Worm (Caenorhabditis elegans) whole organism, L1 larva: Measurements from ENCODE around the gene srg-65.

ENCODE experiments used
- C04F5.9 ChIP-seq: sonication (generic microtip); optimal IDR thresholded peaks from 2 replicates; lab custom pipeline; 2016; ENCODE audit warnings: missing genetic modification characterization, missing compliant biosample characterization
- C16A3.4 ChIP-seq: fragments of 150-350 bp; optimal IDR thresholded peaks from 2 replicates; lab custom pipeline; 2014; ENCODE audit warnings: missing biosample characterization, missing genetic modification characterization
- Y116A8C.19 ChIP-seq: sonication (generic microtip); optimal IDR thresholded peaks from 2 replicates; lab custom pipeline; 2016; ENCODE audit warnings: missing compliant biosample characterization, missing genetic modification characterization, borderline replicate concordance
- aha-1 ChIP-seq: fragments of 150-350 bp; optimal IDR thresholded peaks from 2 replicates; lab custom pipeline; 2014; ENCODE audit warnings: missing biosample characterization, missing genetic modification characterization
- ama-1 ChIP-seq: fragments of 150-350 bp; optimal IDR thresholded peaks from 2 replicates; lab custom pipeline; 2014
- ceh-8 ChIP-seq: fragments of 200-800 bp; sonication (Bioruptor generic); optimal IDR thresholded peaks from 2 replicates; lab custom pipeline; 2018; ENCODE audit warnings: mild to moderate bottlenecking, missing genetic modification characterization, moderate library complexity, missing compliant biosample characterization
- ceh-82 ChIP-seq, 3 experiments: fragments of 150-350 bp in 1 of 3; sonication (generic microtip) in 2 of 3; optimal IDR thresholded peaks; 2 replicates each; lab custom pipeline; 2014 to 2017; ENCODE audit warnings: missing biosample characterization in 3 of 3, missing genetic modification characterization in 3 of 3
- ceh-88 ChIP-seq: fragments of 200-800 bp; sonication (Bioruptor generic); IDR thresholded peaks from 2 replicates; pipeline ENCODE4 v1.3.6; 2022; ENCODE audit warnings: missing genetic modification characterization, missing compliant biosample characterization
- dsc-1 ChIP-seq: sonication (generic microtip); optimal IDR thresholded peaks from 2 replicates; lab custom pipeline; 2016; ENCODE audit warnings: mild to moderate bottlenecking, missing genetic modification characterization, missing compliant biosample characterization
- egl-13 ChIP-seq: sonication (generic microtip); optimal IDR thresholded peaks from 2 replicates; lab custom pipeline; 2016; ENCODE audit warnings: missing genotype, missing genetic modification reagents, missing genetic modification characterization, missing compliant biosample characterization
- ets-5 ChIP-seq: fragments of 200-800 bp; sonication (Bioruptor generic); IDR thresholded peaks from 2 replicates; pipeline ENCODE4 v1.3.6; 2022; ENCODE audit warnings: missing genetic modification characterization, missing compliant biosample characterization
- fkh-8 ChIP-seq: sonication (generic microtip); optimal IDR thresholded peaks from 2 replicates; lab custom pipeline; 2016; ENCODE audit warnings: mild to moderate bottlenecking, missing genetic modification characterization, missing compliant biosample characterization
- fos-1 ChIP-seq: fragments of 150-350 bp; optimal IDR thresholded peaks from 2 replicates; lab custom pipeline; 2014; ENCODE audit warnings: missing biosample characterization, missing genetic modification characterization
- hlh-4 ChIP-seq: sonication (generic microtip); optimal IDR thresholded peaks from 2 replicates; lab custom pipeline; 2016; ENCODE audit warnings: mild to moderate bottlenecking, missing genetic modification characterization, missing compliant biosample characterization
- hpl-2 ChIP-seq: fragments of 150-350 bp; optimal IDR thresholded peaks from 2 replicates; lab custom pipeline; 2014; ENCODE audit warnings: missing biosample characterization, missing genetic modification reagents, missing genetic modification characterization
- isw-1 ChIP-seq: fragments of 200-800 bp; sonication (Bioruptor generic); IDR thresholded peaks from 2 replicates; pipeline ENCODE4 v1.3.6; 2022; ENCODE audit warnings: missing genetic modification characterization, missing compliant biosample characterization
- jun-1 ChIP-seq: fragments of 150-350 bp; optimal IDR thresholded peaks from 2 replicates; lab custom pipeline; 2014; ENCODE audit warnings: missing biosample characterization, missing genetic modification reagents, missing genetic modification characterization
- lin-13 ChIP-seq: fragments of 150-350 bp; optimal IDR thresholded peaks from 2 replicates; lab custom pipeline; 2014; ENCODE audit warnings: missing biosample characterization, missing genetic modification reagents, missing genetic modification characterization
- lin-15B ChIP-seq: fragments of 150-350 bp; sonication (generic microtip); optimal IDR thresholded peaks from 3 replicates; lab custom pipeline; 2014; ENCODE audit warnings: missing biosample characterization, missing genetic modification characterization
- lin-35 ChIP-seq, 2 experiments: fragments of 150-350 bp; optimal IDR thresholded peaks; 2 replicates each; lab custom pipeline; 2014; ENCODE audit warnings: missing biosample characterization in 2 of 2, missing genetic modification characterization in 2 of 2, missing genetic modification reagents in 2 of 2
- lsy-2 ChIP-seq, 2 experiments: fragments of 150-350 bp; optimal IDR thresholded peaks; 2 replicates each; lab custom pipeline; 2014; ENCODE audit warnings: missing biosample characterization in 2 of 2, missing genetic modification characterization in 2 of 2
- mdl-1 ChIP-seq, 2 experiments: fragments of 150-350 bp; optimal IDR thresholded peaks; 2 replicates each; lab custom pipeline; 2014 to 2017; ENCODE audit warnings: missing biosample characterization in 2 of 2, missing genetic modification characterization in 2 of 2, inconsistent platforms in 1 of 2
- nhr-28 ChIP-seq: fragments of 150-350 bp; optimal IDR thresholded peaks from 2 replicates; lab custom pipeline; 2014; ENCODE audit warnings: missing biosample characterization, missing genetic modification characterization
- nhr-47 ChIP-seq: sonication (generic microtip); optimal IDR thresholded peaks from 2 replicates; lab custom pipeline; 2016; ENCODE audit warnings: mild to moderate bottlenecking, missing genetic modification characterization, moderate library complexity, missing compliant biosample characterization
- nhr-76 ChIP-seq: sonication (generic microtip); optimal IDR thresholded peaks from 2 replicates; lab custom pipeline; 2017; ENCODE audit warnings: missing biosample characterization, missing genetic modification characterization
- nhr-85 ChIP-seq: sonication (generic microtip); peaks from one replicate; lab custom pipeline; 2016; ENCODE audit warnings: missing genetic modification characterization, inconsistent platforms, missing compliant biosample characterization
- pax-3 ChIP-seq: fragments of 200-800 bp; sonication (Bioruptor generic); optimal IDR thresholded peaks from 2 replicates; lab custom pipeline; 2018; ENCODE audit warnings: mild to moderate bottlenecking, missing genetic modification characterization, moderate library complexity, missing compliant biosample characterization
- rnt-1 ChIP-seq: sonication (generic microtip); optimal IDR thresholded peaks from 2 replicates; lab custom pipeline; 2016; ENCODE audit warnings: mild to moderate bottlenecking, missing genetic modification characterization, moderate library complexity, missing compliant biosample characterization
- snu-23 ChIP-seq: sonication (generic microtip); optimal IDR thresholded peaks from 2 replicates; lab custom pipeline; 2016; ENCODE audit warnings: missing genetic modification characterization, missing compliant biosample characterization
- sptf-1 ChIP-seq: fragments of 150-350 bp; optimal IDR thresholded peaks from 2 replicates; lab custom pipeline; 2014; ENCODE audit warnings: missing biosample characterization, missing genetic modification characterization
- sup-37 ChIP-seq: fragments of 200-800 bp; sonication (Bioruptor generic); optimal IDR thresholded peaks from 2 replicates; lab custom pipeline; 2018; ENCODE audit warnings: mild to moderate bottlenecking, missing genetic modification characterization, missing compliant biosample characterization
- tbx-2 ChIP-seq: sonication (generic microtip); optimal IDR thresholded peaks from 2 replicates; lab custom pipeline; 2016; ENCODE audit warnings: missing genetic modification characterization, missing compliant biosample characterization
- unc-130 ChIP-seq: fragments of 150-350 bp; optimal IDR thresholded peaks from 2 replicates; lab custom pipeline; 2017; ENCODE audit warnings: missing biosample characterization, missing genetic modification characterization, inconsistent platforms
- unc-98 ChIP-seq: fragments of 200-800 bp; sonication (Bioruptor generic); IDR thresholded peaks from 2 replicates; pipeline ENCODE4 v1.3.6; 2022; ENCODE audit warnings: missing genetic modification characterization, missing compliant biosample characterization
- vab-15 ChIP-seq: sonication (generic microtip); optimal IDR thresholded peaks from 2 replicates; lab custom pipeline; 2017; ENCODE audit warnings: missing genotype, mild to moderate bottlenecking, missing genetic modification characterization, missing compliant biosample characterization
- xbp-1 ChIP-seq: sonication (generic microtip); optimal IDR thresholded peaks from 2 replicates; lab custom pipeline; 2016; ENCODE audit warnings: missing genetic modification characterization, missing compliant biosample characterization
- zip-4 ChIP-seq: fragments of 200-800 bp; sonication (Bioruptor generic); optimal IDR thresholded peaks from 2 replicates; lab custom pipeline; 2018; ENCODE audit warnings: mild to moderate bottlenecking, missing genetic modification characterization, moderate library complexity, missing compliant biosample characterization
- ztf-11 ChIP-seq, 2 experiments: sonication (generic microtip); optimal IDR thresholded peaks; 2 replicates each; lab custom pipeline; 2016 to 2017; ENCODE audit warnings: missing genetic modification characterization in 2 of 2, missing biosample characterization in 1 of 2, missing compliant biosample characterization in 1 of 2
- ztf-4 ChIP-seq: fragments of 150-350 bp; optimal IDR thresholded peaks from 2 replicates; lab custom pipeline; 2014; ENCODE audit warnings: missing biosample characterization, missing genetic modification characterization

srg-65 gene

ce11 chrV:5484866-5485265 is at the start of gene srg-65:
Gene srg-65, minus strand, starts transcription at chrV:5484966.
- TF ChIP-seq jun-1 (tag; lab: Kevin White, UChicago) (no peak), snu-23 (GFP tag; lab: Kevin White, UChicago) (no peak), mdl-1 (tag; optimal IDR thresholded peaks at IDR 0.05; lab: Kevin White, UChicago) (no peak)

- TF ChIP-seq nhr-28 (tag; lab: Kevin White, UChicago), result no peak
- no peak for TF ChIP-seq tbx-2 (tag; lab: Kevin White, UChicago)
- TF ChIP-seq ztf-4 (tag; lab: Kevin White, UChicago), result no peak
- no peak for TF ChIP-seq hlh-4 (tag; lab: Kevin White, UChicago)
- TF ChIP-seq unc-130 (tag; lab: Kevin White, UChicago), result no peak
- no peak for TF ChIP-seq nhr-85 (tag; lab: Kevin White, UChicago)
- no peak for TF ChIP-seq egl-13
- TF ChIP-seq sptf-1 (tag; lab: Kevin White, UChicago), result no peak
- no peak for TF ChIP-seq pax-3
- TF ChIP-seq fkh-8, result no peak
- no peak for TF ChIP-seq hpl-2 (GFP tag; lab: Kevin White, UChicago)
- no peak for TF ChIP-seq nhr-47 (tag; lab: Kevin White, UChicago)
- TF ChIP-seq ceh-8, result no peak
Measured at ce11 chrV:5533755-5534154, 49.0 kb upstream of the srg-65 start, which contains the start of gene grl-1. Gene grl-1, minus strand, starts transcription at chrV:5533855.

DNA sequence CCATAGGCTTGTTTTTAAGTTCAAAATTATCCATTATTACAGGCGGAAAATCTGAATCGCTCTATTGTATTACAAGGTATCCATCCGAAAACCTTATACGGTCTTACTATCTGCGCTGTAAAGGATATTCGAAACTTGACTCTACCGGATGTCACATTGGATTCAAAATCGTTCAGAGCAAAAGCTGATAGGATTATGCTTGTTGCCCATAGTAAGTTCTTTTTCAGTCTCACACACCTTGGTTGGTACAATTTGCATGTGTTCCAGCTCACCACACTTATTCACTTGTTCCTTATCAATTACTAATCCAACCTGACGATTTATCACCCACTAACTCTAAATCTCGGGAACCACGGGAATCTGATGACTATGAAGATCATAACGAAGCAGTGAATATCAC is 42.9 kb upstream of the srg-65 start:
- TF ChIP-seq C04F5.9 (no peak), vab-15 (tag; lab: Kevin White, UChicago) (no peak), aha-1 (tag; lab: Kevin White, UChicago) (no peak), dsc-1 (tag; lab: Kevin White, UChicago) (no peak), fos-1 (tag; lab: Kevin White, UChicago) (no peak), zip-4 (GFP tag; lab: Kevin White, UChicago) (no peak), ets-5 (GFP tag; lab: Robert Waterston, UW) (no peak), lin-15B (tag; lab: Kevin White, UChicago) (no peak), hpl-2 (GFP tag; lab: Kevin White, UChicago) (no peak), lin-35 (GFP tag; optimal IDR thresholded peaks at IDR 0.05; lab: Kevin White, UChicago) (no peak), rnt-1 (tag; lab: Kevin White, UChicago) (no peak), lin-13 (GFP tag; lab: Kevin White, UChicago) (no peak), sup-37 (no peak), lsy-2 (tag; optimal IDR thresholded peaks at IDR 0.05; lab: Kevin White, UChicago) (no peak), xbp-1 (tag; lab: Kevin White, UChicago) (no peak), ceh-82 (tag; optimal IDR thresholded peaks at IDR 0.05; lab: Kevin White, UChicago) (no peak), ztf-11 (tag; optimal IDR thresholded peaks at IDR 0.05; lab: Kevin White, UChicago) (no peak), ama-1 (lab: Kevin White, UChicago) (no peak)

DNA sequence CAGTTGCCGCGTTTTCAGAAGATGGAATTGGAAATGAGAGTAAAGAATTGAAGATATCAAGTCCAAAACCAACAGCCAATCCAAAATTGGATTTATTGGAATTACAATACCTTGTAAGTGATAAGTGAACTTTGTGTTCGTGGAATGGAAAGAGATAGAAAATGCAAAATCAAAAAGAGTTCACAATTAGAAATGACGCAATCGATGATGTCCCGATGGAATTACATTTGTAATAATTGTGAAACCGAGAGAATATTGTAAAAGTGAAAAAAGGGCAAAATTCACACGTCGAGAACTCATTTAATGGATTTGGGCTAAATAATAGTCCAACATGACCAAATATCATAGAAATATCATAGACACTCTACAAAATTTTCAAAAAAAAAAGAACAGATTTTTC is 40.4 kb upstream of the srg-65 start:
- TF ChIP-seq isw-1 (no peak), ceh-82 (tag; optimal IDR thresholded peaks at IDR 0.05; lab: Kevin White, UChicago) (no peak), sptf-1 (tag; lab: Kevin White, UChicago) (no peak), unc-98 (GFP tag; lab: Robert Waterston, UW) (no peak), fos-1 (tag; lab: Kevin White, UChicago) (no peak), nhr-76 (tag; lab: Kevin White, UChicago) (no peak), Y116A8C.19 (tag; lab: Kevin White, UChicago) (no peak), C16A3.4 (tag; lab: Kevin White, UChicago) (no peak), nhr-28 (tag; lab: Kevin White, UChicago) (no peak), ceh-88 (no peak)
